Worm (Caenorhabditis elegans) whole organism, mixed stage, embryonic: ENCODE measurements around the gene cest-16.

ENCODE experiments used
- elt-3 ChIP-seq: fragments of 150-350 bp; optimal IDR thresholded peaks from 2 replicates; lab custom pipeline; 2014; ENCODE audit warnings: missing biosample characterization, missing genetic modification characterization
- lin-13 ChIP-seq: fragments of 150-350 bp; optimal IDR thresholded peaks from 2 replicates; lab custom pipeline; 2014; ENCODE audit warnings: missing biosample characterization, missing genetic modification characterization
- mls-2 ChIP-seq: sonication (generic microtip); optimal IDR thresholded peaks from 2 replicates; lab custom pipeline; 2016; ENCODE audit warnings: mild to moderate bottlenecking, missing genetic modification characterization, moderate library complexity, missing compliant biosample characterization
- nhr-237 ChIP-seq: fragments of 150-350 bp; optimal IDR thresholded peaks from 2 replicates; lab custom pipeline; 2014; ENCODE audit warnings: missing biosample characterization, missing genetic modification characterization
- nhr-76 ChIP-seq: sonication (generic microtip); optimal IDR thresholded peaks from 2 replicates; lab custom pipeline; 2017; ENCODE audit warnings: missing biosample characterization, missing genetic modification characterization
- snpc-4 ChIP-seq: fragments of 150-350 bp; optimal IDR thresholded peaks from 2 replicates; lab custom pipeline; 2014; ENCODE audit warnings: missing biosample characterization, missing genetic modification characterization
- unc-39 ChIP-seq: fragments of 150-350 bp; optimal IDR thresholded peaks from 2 replicates; lab custom pipeline; 2014; ENCODE audit warnings: missing biosample characterization, missing genetic modification characterization
- zip-8 ChIP-seq: fragments of 150-350 bp; optimal IDR thresholded peaks from 2 replicates; lab custom pipeline; 2014; ENCODE audit warnings: missing biosample characterization, missing genetic modification characterization

ce11 chrX:6259081-6259480, 40.7 kb upstream of the cest-16 start:
- TF ChIP-seq nhr-76 (no peak), lin-13 (tag; lab: Kevin White, UChicago) (no peak), snpc-4 (tag; lab: Kevin White, UChicago) (no peak), mls-2 (no peak), elt-3 (no peak), nhr-237 (tag; lab: Kevin White, UChicago) (no peak), zip-8 (tag; lab: Kevin White, UChicago) (no peak), unc-39 (tag; lab: Kevin White, UChicago) (no peak)
